Fruit fly (Drosophila melanogaster) whole organism, embryonic: ENCODE results near the gene Arp3.

Source experiments
- Antp ChIP-seq: fragments of 200-800 bp; sonication (Bioruptor generic); optimal IDR thresholded peaks from 3 replicates; lab custom pipeline; 2016; ENCODE audit warnings: missing biosample characterization, missing genetic modification characterization
- CG10543 ChIP-seq: fragments of 200-800 bp; sonication (Bioruptor generic); optimal IDR thresholded peaks from 3 replicates; lab custom pipeline; 2017; ENCODE audit warnings: missing biosample characterization, mild to moderate bottlenecking, missing genetic modification characterization, moderate library complexity
- CG11093 ChIP-seq: fragments of 200-800 bp; sonication (Bioruptor generic); IDR thresholded peaks from 3 replicates; pipeline ENCODE4 v1.3.6; 2022; ENCODE audit warnings: missing biosample characterization, missing genetic modification characterization
- CG11247 ChIP-seq: fragments of 200-800 bp; sonication (Bioruptor generic); IDR thresholded peaks from 2 replicates; pipeline ENCODE4 v1.3.6; 2022; ENCODE audit warnings: missing biosample characterization, missing genetic modification characterization
- CG11504 ChIP-seq: fragments of 200-800 bp; sonication (Bioruptor generic); optimal IDR thresholded peaks from 3 replicates; lab custom pipeline; 2019; ENCODE audit warnings: missing biosample characterization, mild to moderate bottlenecking, missing genetic modification characterization, moderate library complexity
- CG12942 ChIP-seq: fragments of 200-800 bp; sonication (Bioruptor generic); optimal IDR thresholded peaks from 3 replicates; lab custom pipeline; 2016; ENCODE audit warnings: missing biosample characterization, missing genetic modification characterization
- CG14014 ChIP-seq: fragments of 200-800 bp; sonication (Bioruptor generic); IDR thresholded peaks from 2 replicates; pipeline ENCODE4 v1.3.6; 2022; ENCODE audit warnings: missing biosample characterization, missing genetic modification characterization
- CG14710 ChIP-seq: fragments of 200-800 bp; sonication (Bioruptor generic); optimal IDR thresholded peaks from 3 replicates; lab custom pipeline; 2019; ENCODE audit warnings: missing biosample characterization, mild to moderate bottlenecking, missing genetic modification characterization, moderate library complexity
- CG14860 ChIP-seq: fragments of 200-800 bp; sonication (Bioruptor generic); IDR thresholded peaks from 3 replicates; pipeline ENCODE4 v1.3.6; 2022; ENCODE audit warnings: missing biosample characterization, missing genetic modification characterization; ENCODE audit not compliant: partially characterized antibody
- CG14965 ChIP-seq: fragments of 200-800 bp; sonication (Bioruptor generic); optimal IDR thresholded peaks from 2 replicates; lab custom pipeline; 2016; ENCODE audit warnings: missing biosample characterization, missing genetic modification characterization, borderline replicate concordance
- CG15601 ChIP-seq: fragments of 200-800 bp; sonication (Bioruptor generic); optimal IDR thresholded peaks from 3 replicates; lab custom pipeline; 2019; ENCODE audit warnings: missing biosample characterization, mild to moderate bottlenecking, missing genetic modification characterization, moderate library complexity
- CG15696 ChIP-seq: fragments of 200-800 bp; sonication (Bioruptor generic); optimal IDR thresholded peaks from 2 replicates; lab custom pipeline; 2019; ENCODE audit warnings: missing biosample characterization, mild to moderate bottlenecking, missing genetic modification characterization, moderate library complexity
- CG18011 ChIP-seq: fragments of 200-800 bp; sonication (Bioruptor generic); optimal IDR thresholded peaks from 2 replicates; lab custom pipeline; 2017; ENCODE audit warnings: missing biosample characterization, missing genetic modification characterization, mild to moderate bottlenecking, moderate library complexity, missing genotype
- CG1832 ChIP-seq: fragments of 200-800 bp; sonication (Bioruptor generic); optimal IDR thresholded peaks from 2 replicates; lab custom pipeline; 2017; ENCODE audit warnings: missing biosample characterization, mild to moderate bottlenecking, missing genetic modification characterization, inconsistent platforms
- CG3407 ChIP-seq: fragments of 200-800 bp; sonication (Bioruptor generic); optimal IDR thresholded peaks from 2 replicates; lab custom pipeline; 2018; ENCODE audit warnings: missing biosample characterization, mild to moderate bottlenecking, missing genetic modification characterization
- CG4404 ChIP-seq: fragments of 200-800 bp; sonication (Bioruptor generic); IDR thresholded peaks from 2 replicates; pipeline ENCODE4 v1.3.6; 2022; ENCODE audit warnings: missing biosample characterization, missing genetic modification characterization
- CG7745 ChIP-seq: fragments of 200-800 bp; sonication (Bioruptor generic); optimal IDR thresholded peaks from 2 replicates; lab custom pipeline; 2018; ENCODE audit warnings: missing biosample characterization, mild to moderate bottlenecking, missing genetic modification characterization, moderate library complexity
- CG7963 ChIP-seq: fragments of 200-800 bp; sonication (Bioruptor generic); IDR thresholded peaks from 3 replicates; pipeline ENCODE4 v1.3.6; 2022; ENCODE audit warnings: missing biosample characterization, missing genetic modification characterization; ENCODE audit not compliant: partially characterized antibody
- CG8089 ChIP-seq: fragments of 200-800 bp; sonication (Bioruptor generic); optimal IDR thresholded peaks from 3 replicates; lab custom pipeline; 2016; ENCODE audit warnings: missing biosample characterization, missing genetic modification characterization
- CG8478 ChIP-seq: fragments of >200 bp; optimal IDR thresholded peaks from 2 replicates; lab custom pipeline; 2018
- CG9932 ChIP-seq: fragments of 200-800 bp; sonication (Bioruptor generic); IDR thresholded peaks from 2 replicates; pipeline ENCODE4 v1.3.6; 2022; ENCODE audit warnings: missing biosample characterization, missing genetic modification characterization
- CTCF ChIP-seq: fragments of 200-800 bp; sonication (Bioruptor generic); optimal IDR thresholded peaks from 2 replicates; lab custom pipeline; 2017; ENCODE audit warnings: missing biosample characterization, mild to moderate bottlenecking, missing genetic modification characterization, moderate library complexity
- Gsc ChIP-seq: fragments of 200-800 bp; sonication (Bioruptor generic); IDR thresholded peaks from 2 replicates; pipeline ENCODE4 v1.3.6; 2022; ENCODE audit warnings: missing biosample characterization, missing genetic modification characterization
- H2.0 ChIP-seq: fragments of 200-800 bp; sonication (Bioruptor generic); IDR thresholded peaks from 2 replicates; pipeline ENCODE4 v1.3.6; 2022; ENCODE audit warnings: missing biosample characterization, missing genetic modification characterization
- Hr3 ChIP-seq: fragments of 200-800 bp; sonication (Bioruptor generic); optimal IDR thresholded peaks from 3 replicates; lab custom pipeline; 2016; ENCODE audit warnings: missing biosample characterization, missing genetic modification characterization
- Lim3 ChIP-seq: fragments of 200-800 bp; sonication (Bioruptor generic); IDR thresholded peaks from 2 replicates; pipeline ENCODE4 v1.3.6; 2022; ENCODE audit warnings: missing biosample characterization, missing genetic modification characterization
- Meics ChIP-seq: fragments of 200-800 bp; sonication (Bioruptor generic); optimal IDR thresholded peaks from 2 replicates; lab custom pipeline; 2017; ENCODE audit warnings: missing biosample characterization, mild to moderate bottlenecking, missing genetic modification characterization
- Mrtf ChIP-seq: fragments of 200-800 bp; sonication (Bioruptor generic); IDR thresholded peaks from 3 replicates; pipeline ENCODE4 v1.3.6; 2022; ENCODE audit warnings: missing biosample characterization, missing genetic modification characterization
- NC2β ChIP-seq: fragments of 200-800 bp; sonication (Bioruptor generic); optimal IDR thresholded peaks from 2 replicates; lab custom pipeline; 2016; ENCODE audit warnings: missing biosample characterization, missing genetic modification characterization
- Oli ChIP-seq: fragments of 200-800 bp; sonication (Bioruptor generic); optimal IDR thresholded peaks from 2 replicates; lab custom pipeline; 2018; ENCODE audit warnings: missing biosample characterization, mild to moderate bottlenecking, missing genetic modification characterization, moderate library complexity
- Opbp ChIP-seq: fragments of 200-800 bp; sonication (Bioruptor generic); IDR thresholded peaks from 3 replicates; pipeline ENCODE4 v1.3.6; 2022; ENCODE audit warnings: missing biosample characterization, missing genetic modification characterization; ENCODE audit not compliant: partially characterized antibody
- Poxn ChIP-seq: fragments of 200-800 bp; sonication (Bioruptor generic); IDR thresholded peaks from 2 replicates; pipeline ENCODE4 v1.3.6; 2022; ENCODE audit warnings: missing biosample characterization, missing genetic modification characterization
- Scr ChIP-seq: fragments of 200-800 bp; sonication (Bioruptor generic); IDR thresholded peaks from 2 replicates; pipeline ENCODE4 v1.3.6; 2022; ENCODE audit warnings: missing biosample characterization, missing genetic modification characterization; ENCODE audit not compliant: partially characterized antibody
- Six4 ChIP-seq: fragments of 200-800 bp; sonication (Bioruptor generic); optimal IDR thresholded peaks from 2 replicates; lab custom pipeline; 2016; ENCODE audit warnings: missing biosample characterization, missing genetic modification characterization
- Sox100B ChIP-seq: fragments of 200-800 bp; sonication (Bioruptor generic); optimal IDR thresholded peaks from 3 replicates; lab custom pipeline; 2018; ENCODE audit warnings: missing biosample characterization, mild to moderate bottlenecking, missing genetic modification characterization
- YL-1 ChIP-seq: fragments of 200-800 bp; sonication (Bioruptor generic); optimal IDR thresholded peaks from 3 replicates; lab custom pipeline; 2017; ENCODE audit warnings: missing biosample characterization, mild to moderate bottlenecking, missing genetic modification characterization
- abd-A ChIP-seq: fragments of 200-800 bp; sonication (Bioruptor generic); optimal IDR thresholded peaks from 3 replicates; lab custom pipeline; 2019; ENCODE audit warnings: missing biosample characterization, mild to moderate bottlenecking, missing genetic modification characterization, moderate library complexity
- bab2 ChIP-seq: fragments of 200-800 bp; sonication (Bioruptor generic); optimal IDR thresholded peaks from 2 replicates; lab custom pipeline; 2016; ENCODE audit warnings: missing biosample characterization, missing genetic modification characterization
- bigmax ChIP-seq: fragments of 200-800 bp; sonication (Bioruptor generic); optimal IDR thresholded peaks from 2 replicates; lab custom pipeline; 2018; ENCODE audit warnings: missing biosample characterization, mild to moderate bottlenecking, missing genetic modification characterization
- chm ChIP-seq: fragments of 200-800 bp; sonication (Bioruptor generic); IDR thresholded peaks from 2 replicates; pipeline ENCODE4 v1.3.6; 2022; ENCODE audit warnings: missing biosample characterization, missing genetic modification characterization
- dimm ChIP-seq: fragments of 200-800 bp; sonication (Bioruptor generic); IDR thresholded peaks from 2 replicates; pipeline ENCODE4 v1.3.6; 2022; ENCODE audit warnings: missing biosample characterization, missing genetic modification characterization
- ken ChIP-seq: fragments of 200-800 bp; sonication (Bioruptor generic); IDR thresholded peaks from 3 replicates; pipeline ENCODE4 v1.3.6; 2022; ENCODE audit warnings: missing biosample characterization, missing genetic modification characterization
- klu ChIP-seq: fragments of 200-800 bp; sonication (Bioruptor generic); IDR thresholded peaks from 2 replicates; pipeline ENCODE4 v1.3.6; 2022; ENCODE audit warnings: missing biosample characterization, missing genetic modification characterization
- lilli ChIP-seq: fragments of 200-800 bp; sonication (Bioruptor generic); optimal IDR thresholded peaks from 3 replicates; lab custom pipeline; 2016; ENCODE audit warnings: missing biosample characterization, missing genetic modification characterization
- lov ChIP-seq, 2 experiments: fragments of 200-800 bp in 1 of 2; fragments of >200 bp in 1 of 2; sonication (Bioruptor generic) in 1 of 2; IDR thresholded peaks in 1 of 2; optimal IDR thresholded peaks in 1 of 2; 2 replicates in 1 of 2; 3 replicates in 1 of 2; pipeline versions ENCODE4 v1.3.6 to Lab custom; 2017 to 2022; ENCODE audit warnings: missing biosample characterization in 1 of 2, missing genetic modification characterization in 1 of 2
- nerfin-2 ChIP-seq: fragments of 200-800 bp; sonication (Bioruptor generic); IDR thresholded peaks from 2 replicates; pipeline ENCODE4 v1.3.6; 2022; ENCODE audit warnings: missing biosample characterization, missing genetic modification characterization; ENCODE audit not compliant: partially characterized antibody
- pan ChIP-seq, 4 experiments: fragments of >200 bp in 3 of 4; fragments of 200-800 bp in 1 of 4; sonication (Bioruptor generic) in 1 of 4; optimal IDR thresholded peaks in 3 of 4; IDR thresholded peaks in 1 of 4; 2 replicates each; pipeline versions ENCODE4 v1.3.6 to Lab custom; 2017 to 2022; ENCODE audit warnings: missing biosample characterization in 2 of 4, missing genetic modification characterization in 2 of 4, mixed read lengths in 1 of 4
- pho ChIP-seq: fragments of 200-800 bp; sonication (Bioruptor generic); optimal IDR thresholded peaks from 2 replicates; lab custom pipeline; 2016; ENCODE audit warnings: missing biosample characterization, missing genetic modification characterization
- phol ChIP-seq: fragments of 200-800 bp; sonication (Bioruptor generic); optimal IDR thresholded peaks from 3 replicates; lab custom pipeline; 2018; ENCODE audit warnings: missing biosample characterization, mild to moderate bottlenecking, missing genetic modification characterization, moderate library complexity
- repo ChIP-seq: fragments of 200-800 bp; sonication (Bioruptor generic); optimal IDR thresholded peaks from 2 replicates; lab custom pipeline; 2016; ENCODE audit warnings: missing biosample characterization, missing genetic modification characterization
- zen ChIP-seq: fragments of 200-800 bp; sonication (Bioruptor generic); optimal IDR thresholded peaks from 3 replicates; lab custom pipeline; 2018; ENCODE audit warnings: missing biosample characterization, mild to moderate bottlenecking, missing genetic modification characterization, moderate library complexity

Arp3 gene

DNA sequence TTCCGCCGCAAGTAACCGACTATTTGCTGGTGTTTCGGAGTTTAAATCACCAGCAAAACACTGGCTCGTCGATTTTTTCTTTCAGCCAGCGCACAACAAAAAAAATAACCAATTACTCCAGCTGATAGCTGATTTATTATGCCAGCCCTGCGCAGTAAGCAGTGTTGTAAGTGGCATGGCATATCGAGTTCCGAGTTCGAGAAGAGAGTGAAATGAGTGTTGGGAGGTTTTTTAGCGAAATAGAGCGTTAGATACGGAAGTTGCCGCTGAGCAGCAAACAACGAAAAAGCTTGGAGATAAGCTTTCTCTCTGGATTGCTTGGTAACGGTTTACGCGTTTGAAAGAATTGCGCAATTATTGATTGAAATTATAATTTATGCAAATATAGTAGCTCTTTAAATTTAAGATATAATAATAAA is 24.0 kb downstream of the Arp3 start, which contains the start of gene CG7565 (continued):
- TF ChIP-seq YL-1 (GFP tag; lab: Kevin White, UChicago): peak; percentile 75
- no peak for TF ChIP-seq pan (optimal IDR thresholded peaks at IDR 0.05; lab: Kevin White, UChicago)
- TF ChIP-seq pan (GFP tag; optimal IDR thresholded peaks at IDR 0.05 in 1 of 2, IDR thresholded peaks at IDR 0.05 in 1 of 2): peak in 1 of 2 experiments; percentile 28
- TF ChIP-seq NC2β (GFP tag; lab: Kevin White, UChicago): peak; percentile 41
- no peak for TF ChIP-seq dimm (GFP tag; lab: Robert Waterston, UW)
- peak; percentile 25 for TF ChIP-seq CG18011
- peak; percentile 75 for TF ChIP-seq chm
- TF ChIP-seq phol: peak; percentile 23
- no peak for TF ChIP-seq CG7963 (GFP tag; lab: Robert Waterston, UW)
- TF ChIP-seq zen: no peak
- no peak for TF ChIP-seq CG4404
- TF ChIP-seq lov (optimal IDR thresholded peaks at IDR 0.05; lab: Kevin White, UChicago): no peak
- TF ChIP-seq lov (GFP tag; IDR thresholded peaks at IDR 0.05; lab: Robert Waterston, UW): no peak
- no peak for TF ChIP-seq CG3407 (GFP tag; lab: Kevin White, UChicago)
- peak; percentile 55 for TF ChIP-seq Scr (GFP tag; lab: Robert Waterston, UW)
- no peak for TF ChIP-seq Mrtf (GFP tag; lab: Robert Waterston, UW)
- TF ChIP-seq Lim3 (GFP tag; lab: Robert Waterston, UW): no peak
- no peak for TF ChIP-seq CG14014 (GFP tag; lab: Robert Waterston, UW)
- TF ChIP-seq CG8478 (lab: Kevin White, UChicago): no peak
- peak; percentile 18 for TF ChIP-seq CG12942 (GFP tag; lab: Kevin White, UChicago)
- TF ChIP-seq CG14710: peak; percentile 55
- no peak for TF ChIP-seq H2.0 (GFP tag; lab: Robert Waterston, UW)
- TF ChIP-seq CTCF: peak; percentile 21
- TF ChIP-seq CG11504: no peak
- no peak for TF ChIP-seq Hr3 (GFP tag; lab: Kevin White, UChicago)
- no peak for TF ChIP-seq CG15601 (tag; lab: Kevin White, UChicago)
- no peak for TF ChIP-seq Sox100B
- peak; percentile 59 for TF ChIP-seq Meics (GFP tag; lab: Kevin White, UChicago)
- no peak for TF ChIP-seq CG14965 (GFP tag; lab: Kevin White, UChicago)
- peak; percentile 75 for TF ChIP-seq abd-A (tag; lab: Kevin White, UChicago)
- TF ChIP-seq bab2: peak; percentile 21
- TF ChIP-seq CG14860 (GFP tag; lab: Robert Waterston, UW): no peak
- TF ChIP-seq CG1832 (GFP tag; lab: Kevin White, UChicago): no peak
- no peak for TF ChIP-seq Six4 (GFP tag; lab: Kevin White, UChicago)
- peak; percentile 35; the same call in 1 of the 2 replicates for TF ChIP-seq CG11247 (GFP tag; lab: Robert Waterston, UW)
- no peak for TF ChIP-seq CG15696 (tag; lab: Kevin White, UChicago)
- no peak for TF ChIP-seq nerfin-2 (GFP tag; lab: Robert Waterston, UW)
- peak; percentile 60 for TF ChIP-seq lilli
- TF ChIP-seq bigmax (GFP tag; lab: Kevin White, UChicago): peak; percentile 60
- peak; percentile 65 for TF ChIP-seq pho
- TF ChIP-seq Oli (tag; lab: Kevin White, UChicago): no peak
- TF ChIP-seq repo (GFP tag; lab: Kevin White, UChicago): no peak
- TF ChIP-seq CG7745: no peak
- TF ChIP-seq ken: no peak; the same call in 2 of the 3 replicates
- TF ChIP-seq CG9932 (GFP tag; lab: Robert Waterston, UW): peak; percentile 56
- TF ChIP-seq CG8089: peak; percentile 17
- no peak for TF ChIP-seq Gsc (GFP tag; lab: Robert Waterston, UW)
- TF ChIP-seq Poxn: no peak
- TF ChIP-seq CG10543 (GFP tag; lab: Kevin White, UChicago): peak; percentile 32
- peak; percentile 45 for TF ChIP-seq Antp (GFP tag; lab: Kevin White, UChicago)
- TF ChIP-seq CG11093 (GFP tag; lab: Robert Waterston, UW): no peak
- TF ChIP-seq Opbp (GFP tag; lab: Robert Waterston, UW): peak; percentile 56; the same call in 2 of the 3 replicates
- TF ChIP-seq klu (GFP tag; lab: Robert Waterston, UW): no peak
